Worm (Caenorhabditis elegans): ENCODE measurements around the gene cnc-5.

Gene cnc-5

DNA sequence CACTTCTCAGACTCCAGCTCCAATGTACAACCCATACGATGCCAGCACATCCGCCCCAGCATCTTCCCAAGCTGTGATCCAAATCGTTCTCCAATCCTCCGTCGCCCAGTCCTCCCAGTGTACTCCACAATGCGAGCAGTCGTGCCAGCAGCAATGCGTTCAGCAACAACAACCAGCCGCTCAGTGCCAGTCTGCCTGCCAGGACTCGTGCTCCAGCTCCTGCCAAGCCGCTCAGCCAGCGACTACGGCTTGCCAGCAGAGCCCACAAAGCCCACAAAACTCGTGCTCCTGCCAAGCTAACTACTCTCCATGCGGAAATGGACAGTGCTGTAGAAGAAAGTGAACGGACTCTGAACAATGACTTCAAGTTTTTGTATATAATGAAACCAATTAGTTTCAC is 20.8 kb downstream of the cnc-5 start:
- TF ChIP-seq nfya-2 (GFP tag; IDR thresholded peaks at IDR 0.05), result no peak
- TF ChIP-seq hmg-1.2 (GFP tag; IDR thresholded peaks at IDR 0.05), result no peak
- 0 out of 2 replicates have a peak, but pooled peaks have one; percentile 18 for TF ChIP-seq F37B4.10 (GFP tag; IDR thresholded peaks at IDR 0.05)
- peak; percentile 39 for TF ChIP-seq fkh-3 (tag; optimal IDR thresholded peaks at IDR 0.05)
- no peak for TF ChIP-seq F39B2.1 (GFP tag; IDR thresholded peaks at IDR 0.05)
- TF ChIP-seq egrh-3 (GFP tag; IDR thresholded peaks at IDR 0.05), result peak; percentile 81
- TF ChIP-seq zfh-2 (GFP tag; conservative IDR thresholded peaks at IDR 0.05), result peak; percentile 81
- TF ChIP-seq rec-8 (tag; optimal IDR thresholded peaks at IDR 0.05), result no peak

DNA sequence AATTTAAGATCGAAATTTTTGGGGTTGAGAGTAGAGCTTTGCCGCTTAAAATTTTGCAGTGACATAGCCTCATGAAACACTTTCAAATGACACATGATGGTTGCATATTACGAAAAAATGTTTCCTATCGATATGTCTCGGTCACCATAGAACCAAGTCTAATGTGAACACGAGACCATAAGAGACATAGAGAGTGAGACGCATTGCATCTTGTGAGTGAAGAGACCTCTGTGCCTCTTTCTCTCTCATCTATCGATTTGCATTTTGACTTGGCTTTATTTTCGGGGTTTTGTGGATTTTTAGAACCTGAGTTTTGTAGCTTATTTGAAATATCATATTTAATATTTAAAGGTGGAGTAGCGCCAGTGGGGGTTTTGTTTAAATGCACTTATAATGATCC is 21.8 kb downstream of the cnc-5 start:
- TF ChIP-seq F57A8.1 (GFP tag; optimal IDR thresholded peaks at IDR 0.05) (no peak), F10E7.11 (tag; optimal IDR thresholded peaks at IDR 0.05) (no peak), mcd-1 (GFP tag; IDR thresholded peaks at IDR 0.05) (no peak), akir-1 (GFP tag; optimal IDR thresholded peaks at IDR 0.05) (no peak), Y53F4B.3 (GFP tag; IDR thresholded peaks at IDR 0.05) (no peak), madf-8 (GFP tag; conservative IDR thresholded peaks at IDR 0.05) (no peak), Y67H2A.10 (GFP tag; conservative IDR thresholded peaks at IDR 0.05) (no peak), Y95B8A.8 (GFP tag; IDR thresholded peaks at IDR 0.05) (no peak), gei-17 (GFP tag; optimal IDR thresholded peaks at IDR 0.05) (no peak), zfh-2 (GFP tag; conservative IDR thresholded peaks at IDR 0.05) (no peak), him-1 (tag; optimal IDR thresholded peaks at IDR 0.05) (no peak), B0019.2 (GFP tag; conservative IDR thresholded peaks at IDR 0.05) (no peak), unc-62 (GFP tag; optimal IDR thresholded peaks at IDR 0.05) (no peak), B0336.3 (GFP tag; IDR thresholded peaks at IDR 0.05) (no peak), hmg-1.2 (GFP tag; IDR thresholded peaks at IDR 0.05) (peak; percentile 34; the same call in 1 of the 2 replicates), F55B11.4 (tag; optimal IDR thresholded peaks at IDR 0.05; ENCODE audit: borderline replicate concordance, insufficient read depth) (no peak), pha-4 (tag; optimal IDR thresholded peaks at IDR 0.05) (no peak), nhr-80 (tag; optimal IDR thresholded peaks at IDR 0.05) (peak; percentile 43), madf-3 (GFP tag; IDR thresholded peaks at IDR 0.05) (no peak), Y53G8AR.9 (GFP tag; conservative IDR thresholded peaks at IDR 0.05) (no peak), F37B4.10 (GFP tag; IDR thresholded peaks at IDR 0.05) (no peak), xnd-1 (tag; optimal IDR thresholded peaks at IDR 0.05) (no peak), nhr-90 (tag; optimal IDR thresholded peaks at IDR 0.05) (no peak), efl-1 (GFP tag; optimal IDR thresholded peaks at IDR 0.05) (no peak), ccch-3 (GFP tag; optimal IDR thresholded peaks at IDR 0.05) (no peak), attf-6 (GFP tag; IDR thresholded peaks at IDR 0.05) (no peak), C06A6.2 (GFP tag; conservative IDR thresholded peaks at IDR 0.05) (no peak), hlh-26 (GFP tag; conservative IDR thresholded peaks at IDR 0.05) (no peak), egl-44 (GFP tag; IDR thresholded peaks at IDR 0.05) (no peak), nhr-120 (GFP tag; IDR thresholded peaks at IDR 0.05) (no peak), hsf-1 (GFP tag; IDR thresholded peaks at IDR 0.05) (no peak), cebp-1 (GFP tag; IDR thresholded peaks at IDR 0.05) (no peak), cebp-1 (tag; optimal IDR thresholded peaks at IDR 0.05) (peak; percentile 65), attf-5 (GFP tag; optimal IDR thresholded peaks at IDR 0.05) (peak; percentile 58), lin-35 (GFP tag; optimal IDR thresholded peaks at IDR 0.05) (no peak), ztf-3 (GFP tag; optimal IDR thresholded peaks at IDR 0.05) (no peak)

Data from whole organism, young adult.